Fruit fly (Drosophila melanogaster) whole organism, embryonic: ENCODE measurements around the gene CG6000.

ENCODE experiments used
- Adf1 ChIP-seq: fragments of 200-800 bp; sonication (Bioruptor generic); IDR thresholded peaks from 2 replicates; pipeline ENCODE4 v1.3.6; 2022; ENCODE audit warnings: missing biosample characterization, missing genetic modification characterization
- BEAF-32 ChIP-seq: fragments of 200-800 bp; sonication (Bioruptor generic); optimal IDR thresholded peaks from 3 replicates; lab custom pipeline; 2017; ENCODE audit warnings: missing biosample characterization, missing genetic modification characterization, mild to moderate bottlenecking, moderate library complexity, missing genetic modification reagents
- BtbVII ChIP-seq: fragments of 200-800 bp; sonication (Bioruptor generic); optimal IDR thresholded peaks from 3 replicates; lab custom pipeline; 2017; ENCODE audit warnings: missing biosample characterization, mild to moderate bottlenecking, missing genetic modification characterization
- CG10267 ChIP-seq: fragments of 200-800 bp; sonication (Bioruptor generic); optimal IDR thresholded peaks from 2 replicates; lab custom pipeline; 2018; ENCODE audit warnings: missing biosample characterization, mild to moderate bottlenecking, missing genetic modification characterization, moderate library complexity
- CG11504 ChIP-seq: fragments of 200-800 bp; sonication (Bioruptor generic); optimal IDR thresholded peaks from 3 replicates; lab custom pipeline; 2019; ENCODE audit warnings: missing biosample characterization, mild to moderate bottlenecking, missing genetic modification characterization, moderate library complexity
- CG12391 ChIP-seq: fragments of 200-800 bp; sonication (Bioruptor generic); optimal IDR thresholded peaks from 3 replicates; lab custom pipeline; 2018; ENCODE audit warnings: missing biosample characterization, mild to moderate bottlenecking, missing genetic modification characterization, moderate library complexity
- CG12769 ChIP-seq: fragments of 200-800 bp; sonication (Bioruptor generic); optimal IDR thresholded peaks from 2 replicates; lab custom pipeline; 2019; ENCODE audit warnings: missing biosample characterization, mild to moderate bottlenecking, missing genetic modification characterization, moderate library complexity
- CG15073 ChIP-seq: fragments of 200-800 bp; sonication (Bioruptor generic); optimal IDR thresholded peaks from 2 replicates; lab custom pipeline; 2016; ENCODE audit warnings: missing biosample characterization, missing genetic modification characterization
- CG16815 ChIP-seq: fragments of 200-800 bp; sonication (Bioruptor generic); optimal IDR thresholded peaks from 3 replicates; lab custom pipeline; 2017; ENCODE audit warnings: missing biosample characterization, mild to moderate bottlenecking, missing genetic modification characterization
- CG17359 ChIP-seq: fragments of 200-800 bp; sonication (Bioruptor generic); optimal IDR thresholded peaks from 3 replicates; lab custom pipeline; 2018; ENCODE audit warnings: missing biosample characterization, mild to moderate bottlenecking, missing genetic modification characterization, moderate library complexity
- CG17802 ChIP-seq: fragments of 200-800 bp; sonication (Bioruptor generic); optimal IDR thresholded peaks from 2 replicates; lab custom pipeline; 2018; ENCODE audit warnings: missing biosample characterization, mild to moderate bottlenecking, missing genetic modification characterization, moderate library complexity
- CG1832 ChIP-seq: fragments of 200-800 bp; sonication (Bioruptor generic); optimal IDR thresholded peaks from 2 replicates; lab custom pipeline; 2017; ENCODE audit warnings: missing biosample characterization, mild to moderate bottlenecking, missing genetic modification characterization, inconsistent platforms
- CG30431 ChIP-seq: fragments of 200-800 bp; sonication (Bioruptor generic); optimal IDR thresholded peaks from 2 replicates; lab custom pipeline; 2017; ENCODE audit warnings: missing biosample characterization, missing genetic modification characterization
- CG32772 ChIP-seq: fragments of 200-800 bp; sonication (Bioruptor generic); IDR thresholded peaks from 2 replicates; pipeline ENCODE4 v1.3.6; 2022; ENCODE audit warnings: missing biosample characterization, missing genetic modification characterization
- CG3726 ChIP-seq: fragments of 200-800 bp; sonication (Bioruptor generic); IDR thresholded peaks from 3 replicates; pipeline ENCODE4, ENCODE4 v1.3.6; 2022; ENCODE audit warnings: missing biosample characterization, missing genetic modification characterization
- CG4360 ChIP-seq: fragments of 200-800 bp; sonication (Bioruptor generic); IDR thresholded peaks from 2 replicates; pipeline ENCODE4 v1.3.6; 2022; ENCODE audit warnings: missing biosample characterization, missing genetic modification characterization
- CG4424 ChIP-seq: fragments of 200-800 bp; sonication (Bioruptor generic); optimal IDR thresholded peaks from 3 replicates; lab custom pipeline; 2016; ENCODE audit warnings: missing biosample characterization, missing genetic modification characterization
- CG6689 ChIP-seq: fragments of 200-800 bp; sonication (Bioruptor generic); IDR thresholded peaks from 2 replicates; pipeline ENCODE4 v1.3.6; 2022; ENCODE audit warnings: missing biosample characterization, missing genetic modification characterization
- CG6791 ChIP-seq: fragments of 200-800 bp; sonication (Bioruptor generic); IDR thresholded peaks from 3 replicates; pipeline ENCODE4 v1.3.6; 2022; ENCODE audit warnings: missing biosample characterization, missing genetic modification characterization; ENCODE audit not compliant: partially characterized antibody
- CG6813 ChIP-seq: fragments of 200-800 bp; sonication (Bioruptor generic); optimal IDR thresholded peaks from 2 replicates; lab custom pipeline; 2017; ENCODE audit warnings: missing biosample characterization, missing genetic modification characterization, mild to moderate bottlenecking, moderate library complexity, missing genetic modification reagents
- CG9876 ChIP-seq: fragments of 200-800 bp; sonication (Bioruptor generic); optimal IDR thresholded peaks from 2 replicates; lab custom pipeline; 2016; ENCODE audit warnings: missing biosample characterization, missing genetic modification characterization
- CHES-1-like ChIP-seq: fragments of 200-800 bp; sonication (Bioruptor generic); optimal IDR thresholded peaks from 2 replicates; lab custom pipeline; 2016; ENCODE audit warnings: missing biosample characterization, missing genetic modification characterization
- CkIIα-i1 ChIP-seq: fragments of 200-800 bp; sonication (Bioruptor generic); IDR thresholded peaks from 2 replicates; pipeline ENCODE4 v1.3.6; 2022; ENCODE audit warnings: missing biosample characterization, missing genetic modification characterization
- D ChIP-seq, 2 experiments: fragments of 200-800 bp in 1 of 2; fragments of >200 bp in 1 of 2; sonication (Bioruptor generic) in 1 of 2; optimal IDR thresholded peaks; 2 replicates in 1 of 2; 3 replicates in 1 of 2; lab custom pipeline; 2017; ENCODE audit warnings: mild to moderate bottlenecking in 1 of 2, missing biosample characterization in 1 of 2, missing genetic modification characterization in 1 of 2, missing genetic modification reagents in 1 of 2
- Dip2 ChIP-seq: fragments of 200-800 bp; sonication (Bioruptor generic); IDR thresholded peaks from 2 replicates; pipeline ENCODE4 v1.3.6; 2022; ENCODE audit warnings: missing biosample characterization, missing genetic modification characterization
- Ets65A ChIP-seq: fragments of 200-800 bp; sonication (Bioruptor generic); peaks from one replicate; lab custom pipeline; 2016; ENCODE audit warnings: missing biosample characterization, missing genetic modification characterization
- Gug ChIP-seq: fragments of 200-800 bp; sonication (Bioruptor generic); IDR thresholded peaks from 4 replicates; pipeline ENCODE4 v1.3.6; 2022; ENCODE audit warnings: missing biosample characterization, missing genetic modification characterization
- Hmx ChIP-seq: fragments of 200-800 bp; sonication (Bioruptor generic); optimal IDR thresholded peaks from 2 replicates; lab custom pipeline; 2016; ENCODE audit warnings: missing biosample characterization, missing genetic modification characterization
- Kr ChIP-seq: fragments of 200-800 bp; sonication (Bioruptor generic); optimal IDR thresholded peaks from 2 replicates; lab custom pipeline; 2017; ENCODE audit warnings: missing biosample characterization, mild to moderate bottlenecking, missing genetic modification characterization
- Lpt ChIP-seq: fragments of >200 bp; optimal IDR thresholded peaks from 2 replicates; lab custom pipeline; 2018; ENCODE audit warnings: missing biosample characterization, missing genetic modification characterization
- Mes4 ChIP-seq: fragments of 200-800 bp; sonication (Bioruptor generic); optimal IDR thresholded peaks from 2 replicates; lab custom pipeline; 2016; ENCODE audit warnings: missing biosample characterization, missing genetic modification characterization
- NC2β ChIP-seq: fragments of 200-800 bp; sonication (Bioruptor generic); optimal IDR thresholded peaks from 2 replicates; lab custom pipeline; 2016; ENCODE audit warnings: missing biosample characterization, missing genetic modification characterization
- Nf-YB ChIP-seq: fragments of 200-800 bp; sonication (Bioruptor generic); optimal IDR thresholded peaks from 3 replicates; lab custom pipeline; 2019; ENCODE audit warnings: missing biosample characterization, mild to moderate bottlenecking, missing genetic modification characterization, moderate library complexity
- Opbp ChIP-seq: fragments of 200-800 bp; sonication (Bioruptor generic); IDR thresholded peaks from 3 replicates; pipeline ENCODE4 v1.3.6; 2022; ENCODE audit warnings: missing biosample characterization, missing genetic modification characterization; ENCODE audit not compliant: partially characterized antibody
- Sox100B ChIP-seq: fragments of 200-800 bp; sonication (Bioruptor generic); optimal IDR thresholded peaks from 3 replicates; lab custom pipeline; 2018; ENCODE audit warnings: missing biosample characterization, mild to moderate bottlenecking, missing genetic modification characterization
- bsh ChIP-seq, 2 experiments: fragments of 200-800 bp; sonication (Bioruptor generic); optimal IDR thresholded peaks; 2 replicates each; lab custom pipeline; 2017 to 2018; ENCODE audit warnings: mild to moderate bottlenecking in 2 of 2, missing biosample characterization in 2 of 2, missing genetic modification characterization in 2 of 2, moderate library complexity in 1 of 2
- emc ChIP-seq: fragments of 200-800 bp; sonication (Bioruptor generic); optimal IDR thresholded peaks from 2 replicates; lab custom pipeline; 2016; ENCODE audit warnings: missing biosample characterization, missing genetic modification characterization
- pan ChIP-seq, 4 experiments: fragments of >200 bp in 3 of 4; fragments of 200-800 bp in 1 of 4; sonication (Bioruptor generic) in 1 of 4; optimal IDR thresholded peaks in 3 of 4; IDR thresholded peaks in 1 of 4; 2 replicates each; pipeline versions ENCODE4 v1.3.6 to Lab custom; 2017 to 2022; ENCODE audit warnings: missing biosample characterization in 2 of 4, missing genetic modification characterization in 2 of 4, mixed read lengths in 1 of 4
- pb ChIP-seq: fragments of 200-800 bp; sonication (Bioruptor generic); optimal IDR thresholded peaks from 3 replicates; lab custom pipeline; 2016; ENCODE audit warnings: missing biosample characterization, missing genetic modification characterization
- pfk ChIP-seq: fragments of 200-800 bp; sonication (Bioruptor generic); optimal IDR thresholded peaks from 2 replicates; lab custom pipeline; 2018; ENCODE audit warnings: missing biosample characterization, mild to moderate bottlenecking, missing genetic modification characterization, moderate library complexity
- pnt ChIP-seq: fragments of 200-800 bp; sonication (Bioruptor generic); optimal IDR thresholded peaks from 3 replicates; lab custom pipeline; 2016; ENCODE audit warnings: missing biosample characterization, missing genetic modification characterization
- prd ChIP-seq, 3 experiments: fragments of >200 bp in 2 of 3; fragments of 200-800 bp in 1 of 3; sonication (Bioruptor generic) in 1 of 3; optimal IDR thresholded peaks in 2 of 3; IDR thresholded peaks in 1 of 3; 2 replicates in 2 of 3; 3 replicates in 1 of 3; pipeline versions ENCODE4 v1.3.6 to Lab custom; 2017 to 2022; ENCODE audit warnings: missing biosample characterization in 1 of 3, missing genetic modification characterization in 1 of 3
- pum ChIP-seq: fragments of 200-800 bp; sonication (Bioruptor generic); optimal IDR thresholded peaks from 2 replicates; lab custom pipeline; 2016; ENCODE audit warnings: missing biosample characterization, missing genetic modification characterization
- salm ChIP-seq: fragments of 200-800 bp; sonication (Bioruptor generic); optimal IDR thresholded peaks from 2 replicates; lab custom pipeline; 2018; ENCODE audit warnings: missing biosample characterization, mild to moderate bottlenecking, missing genetic modification characterization
- sim ChIP-seq: fragments of 200-800 bp; sonication (Bioruptor generic); IDR thresholded peaks from 2 replicates; pipeline ENCODE4 v1.3.6; 2022; ENCODE audit warnings: missing biosample characterization, missing genetic modification characterization
- sima ChIP-seq: fragments of 200-800 bp; sonication (Bioruptor generic); optimal IDR thresholded peaks from 2 replicates; lab custom pipeline; 2016; ENCODE audit warnings: missing biosample characterization, missing genetic modification characterization
- sisA ChIP-seq: fragments of 200-800 bp; sonication (Bioruptor generic); IDR thresholded peaks from 2 replicates; pipeline ENCODE4 v1.3.6; 2022; ENCODE audit warnings: missing biosample characterization, missing genetic modification characterization
- sna ChIP-seq: fragments of 200-800 bp; sonication (Bioruptor generic); IDR thresholded peaks from 2 replicates; pipeline ENCODE4 v1.3.6; 2022; ENCODE audit warnings: missing biosample characterization, missing genetic modification characterization; ENCODE audit not compliant: partially characterized antibody
- stc ChIP-seq: fragments of 200-800 bp; sonication (Bioruptor generic); IDR thresholded peaks from 2 replicates; pipeline ENCODE4 v1.3.6; 2022; ENCODE audit warnings: missing biosample characterization, missing genetic modification characterization
- tin ChIP-seq: fragments of 200-800 bp; sonication (Bioruptor generic); optimal IDR thresholded peaks from 3 replicates; lab custom pipeline; 2016; ENCODE audit warnings: missing biosample characterization, missing genetic modification characterization

The CG6000 gene

DNA sequence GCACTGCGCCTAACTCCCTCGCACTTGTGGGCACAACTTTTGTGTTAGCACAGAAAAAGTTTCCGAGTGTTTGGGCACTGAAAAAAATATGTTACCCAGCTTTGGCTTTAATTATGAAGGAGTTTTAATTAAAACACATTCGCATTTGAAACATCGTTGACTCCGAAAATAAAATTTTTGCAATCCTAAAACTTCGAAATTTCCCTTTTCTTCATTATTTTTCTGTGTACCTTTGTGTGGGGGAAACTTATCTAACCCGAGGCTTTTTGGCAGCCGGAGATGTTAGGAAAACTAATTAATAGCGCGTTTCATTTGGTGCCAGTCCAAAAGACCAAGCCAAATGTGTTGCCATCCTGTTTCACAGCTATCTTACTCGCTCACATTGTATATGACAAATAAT, 37.5 kb downstream of the CG6000 start (continued):
- TF ChIP-seq prd (optimal IDR thresholded peaks at IDR 0.05; lab: Kevin White, UChicago) = no peak
- no peak for TF ChIP-seq prd (GFP tag; IDR thresholded peaks at IDR 0.05; lab: Robert Waterston, UW)
- no peak for TF ChIP-seq Opbp (GFP tag; lab: Robert Waterston, UW)
- no peak for TF ChIP-seq CG15073 (GFP tag; lab: Kevin White, UChicago)
- TF ChIP-seq sim = no peak
- no peak for TF ChIP-seq sima (GFP tag; lab: Kevin White, UChicago)
- TF ChIP-seq CG6791 (GFP tag; lab: Robert Waterston, UW) = no peak
- 0 out of 2 replicates have a peak, but pooled peaks have one; percentile 21 for TF ChIP-seq CG6689
- TF ChIP-seq CG30431 (GFP tag; lab: Kevin White, UChicago) = no peak
- TF ChIP-seq CHES-1-like (GFP tag; lab: Kevin White, UChicago) = no peak
- no peak for TF ChIP-seq Lpt (GFP tag; lab: Kevin White, UChicago)
- TF ChIP-seq CG12391 (tag; lab: Kevin White, UChicago) = no peak
- no peak for TF ChIP-seq Hmx (GFP tag; lab: Kevin White, UChicago)
- no peak for TF ChIP-seq tin (GFP tag; lab: Kevin White, UChicago)
- no peak for TF ChIP-seq BtbVII (GFP tag; lab: Kevin White, UChicago)
- TF ChIP-seq CG6813 (GFP tag; lab: Kevin White, UChicago) = no peak
- TF ChIP-seq pfk (GFP tag; lab: Kevin White, UChicago) = no peak
- no peak for TF ChIP-seq pum (GFP tag; lab: Kevin White, UChicago)
- TF ChIP-seq CG17802 = no peak
- no peak for TF ChIP-seq Dip2 (GFP tag; lab: Robert Waterston, UW)
- peak; percentile 7 for TF ChIP-seq CG17359 (tag; lab: Kevin White, UChicago)
- TF ChIP-seq CG16815 = no peak
- TF ChIP-seq CG1832 (GFP tag; lab: Kevin White, UChicago) = no peak
- no peak for TF ChIP-seq sisA (GFP tag; lab: Robert Waterston, UW)
- no peak for TF ChIP-seq CG4424 (GFP tag; lab: Kevin White, UChicago)
- no peak for TF ChIP-seq NC2β (GFP tag; lab: Kevin White, UChicago)
- TF ChIP-seq emc (GFP tag; lab: Kevin White, UChicago) = no peak
- 0 out of 2 replicates have a peak, but pooled peaks have one; percentile 23 for TF ChIP-seq stc (GFP tag; lab: Robert Waterston, UW)
- TF ChIP-seq BEAF-32 (GFP tag; lab: Kevin White, UChicago) = no peak
- no peak for TF ChIP-seq sna (GFP tag; lab: Robert Waterston, UW)
- TF ChIP-seq D (optimal IDR thresholded peaks at IDR 0.05; lab: Kevin White, UChicago) = no peak
- TF ChIP-seq D (GFP tag; optimal IDR thresholded peaks at IDR 0.05; lab: Kevin White, UChicago) = no peak
- no peak for TF ChIP-seq salm (tag; lab: Kevin White, UChicago)
- TF ChIP-seq Kr (GFP tag; lab: Kevin White, UChicago) = no peak
- TF ChIP-seq CG32772 = 0 out of 2 replicates have a peak, but pooled peaks have one; percentile 22
- no peak for TF ChIP-seq Mes4
- TF ChIP-seq CG11504 = no peak
- TF ChIP-seq Ets65A (GFP tag; lab: Kevin White, UChicago) = peak; percentile 72
- TF ChIP-seq CG10267 (tag; lab: Kevin White, UChicago) = no peak
- no peak for TF ChIP-seq CkIIα-i1
- TF ChIP-seq CG4360 (GFP tag; lab: Robert Waterston, UW) = no peak
- TF ChIP-seq CG12769 (tag; lab: Kevin White, UChicago) = peak; percentile 6
- no peak for TF ChIP-seq pb (GFP tag; lab: Kevin White, UChicago)
- no peak for TF ChIP-seq CG3726
- no peak for TF ChIP-seq Sox100B (GFP tag; lab: Kevin White, UChicago)
- no peak for TF ChIP-seq Adf1 (GFP tag; lab: Robert Waterston, UW)
- no peak for TF ChIP-seq pnt (GFP tag; lab: Kevin White, UChicago)
- no peak for TF ChIP-seq bsh (GFP tag; optimal IDR thresholded peaks at IDR 0.05; lab: Kevin White, UChicago)
- no peak for TF ChIP-seq CG9876 (GFP tag; lab: Kevin White, UChicago)
- TF ChIP-seq Gug (GFP tag; lab: Robert Waterston, UW) = no peak
- TF ChIP-seq pan (optimal IDR thresholded peaks at IDR 0.05; lab: Kevin White, UChicago) = no peak
- TF ChIP-seq pan (GFP tag; optimal IDR thresholded peaks at IDR 0.05 in 1 of 2, IDR thresholded peaks at IDR 0.05 in 1 of 2) = no peak
- TF ChIP-seq Nf-YB (GFP tag; lab: Kevin White, UChicago) = no peak
